Worm (Caenorhabditis elegans) whole organism, L3 larva: ENCODE results near the gene M110.3.

Experiments
- R02D3.7 ChIP-seq: fragments of 150-350 bp; optimal IDR thresholded peaks from 2 replicates; lab custom pipeline; 2014; ENCODE audit warnings: missing biosample characterization, missing genetic modification characterization
- ZK546.5 ChIP-seq: sonication (generic microtip); optimal IDR thresholded peaks from 2 replicates; lab custom pipeline; 2017; ENCODE audit warnings: missing biosample characterization, missing genetic modification characterization
- ama-1 ChIP-seq: fragments of 150-350 bp; optimal IDR thresholded peaks from 2 replicates; lab custom pipeline; 2018
- ceh-16 ChIP-seq: sonication (generic microtip); optimal IDR thresholded peaks from 2 replicates; lab custom pipeline; 2017; ENCODE audit warnings: missing biosample characterization, missing genetic modification characterization
- ceh-82 ChIP-seq: fragments of 150-350 bp; optimal IDR thresholded peaks from 2 replicates; lab custom pipeline; 2014; ENCODE audit warnings: missing biosample characterization, missing genetic modification characterization
- ceh-9 ChIP-seq: sonication (generic microtip); optimal IDR thresholded peaks from 2 replicates; lab custom pipeline; 2018; ENCODE audit warnings: missing biosample characterization, missing genetic modification characterization
- egl-27 ChIP-seq: sonication (generic microtip); optimal IDR thresholded peaks from 4 replicates; lab custom pipeline; 2017; ENCODE audit warnings: missing biosample characterization, missing genetic modification reagents, missing genetic modification characterization
- elt-1 ChIP-seq: fragments of 150-350 bp; optimal IDR thresholded peaks from 2 replicates; lab custom pipeline; 2014; ENCODE audit warnings: missing biosample characterization, missing genetic modification characterization
- elt-2 ChIP-seq: sonication (generic microtip); optimal IDR thresholded peaks from 2 replicates; lab custom pipeline; 2016; ENCODE audit warnings: missing genetic modification reagents, mild to moderate bottlenecking, missing genetic modification characterization, missing compliant biosample characterization
- elt-3 ChIP-seq, 3 experiments: fragments of 150-350 bp in 1 of 3; sonication (generic microtip) in 2 of 3; optimal IDR thresholded peaks; 2 replicates in 2 of 3; 4 replicates in 1 of 3; lab custom pipeline; 2014 to 2017; ENCODE audit warnings: missing biosample characterization in 3 of 3, missing genetic modification characterization in 3 of 3
- eor-1 ChIP-seq, 2 experiments: fragments of 150-350 bp; optimal IDR thresholded peaks; 2 replicates each; lab custom pipeline; 2014 to 2018; ENCODE audit warnings: missing biosample characterization in 2 of 2, missing genetic modification characterization in 2 of 2
- fkh-2 ChIP-seq: fragments of 150-350 bp; optimal IDR thresholded peaks from 2 replicates; lab custom pipeline; 2014; ENCODE audit warnings: missing biosample characterization, missing genetic modification reagents, missing genetic modification characterization
- hmg-11 ChIP-seq: sonication (generic microtip); optimal IDR thresholded peaks from 2 replicates; lab custom pipeline; 2016; ENCODE audit warnings: missing genetic modification characterization, missing compliant biosample characterization
- jun-1 ChIP-seq: fragments of 150-350 bp; optimal IDR thresholded peaks from 2 replicates; lab custom pipeline; 2014; ENCODE audit warnings: missing biosample characterization, missing genetic modification reagents, missing genetic modification characterization
- lin-15B ChIP-seq: fragments of 150-350 bp; optimal IDR thresholded peaks from 2 replicates; lab custom pipeline; 2014; ENCODE audit warnings: missing biosample characterization, missing genetic modification characterization
- lin-39 ChIP-seq: fragments of 150-350 bp; optimal IDR thresholded peaks from 2 replicates; lab custom pipeline; 2018; ENCODE audit warnings: missing biosample characterization, missing genetic modification reagents, missing genetic modification characterization
- lsy-12 ChIP-seq: sonication (generic microtip); optimal IDR thresholded peaks from 2 replicates; lab custom pipeline; 2016; ENCODE audit warnings: mild to moderate bottlenecking, missing genetic modification characterization, missing compliant biosample characterization
- mdl-1 ChIP-seq: fragments of 150-350 bp; optimal IDR thresholded peaks from 2 replicates; lab custom pipeline; 2014; ENCODE audit warnings: missing biosample characterization, missing genetic modification characterization
- nfya-1 ChIP-seq: sonication (generic microtip); optimal IDR thresholded peaks from 2 replicates; lab custom pipeline; 2017; ENCODE audit warnings: missing genetic modification characterization, mild to moderate bottlenecking, missing compliant biosample characterization, antibody characterized with exemption, moderate library complexity; ENCODE audit not compliant: insufficient read depth
- nhr-12 ChIP-seq: fragments of 150-350 bp; optimal IDR thresholded peaks from 2 replicates; lab custom pipeline; 2014; ENCODE audit warnings: missing biosample characterization, missing genetic modification characterization
- nhr-23 ChIP-seq: fragments of 150-350 bp; optimal IDR thresholded peaks from 2 replicates; lab custom pipeline; 2014; ENCODE audit warnings: missing biosample characterization, missing genetic modification reagents, missing genetic modification characterization
- nhr-237 ChIP-seq: fragments of 150-350 bp; optimal IDR thresholded peaks from 2 replicates; lab custom pipeline; 2014; ENCODE audit warnings: missing biosample characterization, missing genetic modification characterization
- nhr-25 ChIP-seq: sonication (generic microtip); optimal IDR thresholded peaks from 2 replicates; lab custom pipeline; 2017; ENCODE audit warnings: missing biosample characterization, missing genetic modification characterization
- nhr-28 ChIP-seq: fragments of 150-350 bp; optimal IDR thresholded peaks from 2 replicates; lab custom pipeline; 2014; ENCODE audit warnings: missing biosample characterization, missing genetic modification characterization
- nhr-43 ChIP-seq: sonication (generic microtip); optimal IDR thresholded peaks from 2 replicates; lab custom pipeline; 2016; ENCODE audit warnings: mild to moderate bottlenecking, missing genetic modification characterization, missing compliant biosample characterization; ENCODE audit not compliant: poor library complexity, severe bottlenecking
- nhr-76 ChIP-seq: fragments of 150-350 bp; sonication (generic microtip); optimal IDR thresholded peaks from 5 replicates; lab custom pipeline; 2014; ENCODE audit warnings: missing biosample characterization, missing genetic modification characterization
- nhr-77 ChIP-seq: fragments of 150-350 bp; optimal IDR thresholded peaks from 2 replicates; lab custom pipeline; 2014; ENCODE audit warnings: missing biosample characterization, missing genetic modification characterization
- pqm-1 ChIP-seq: fragments of 150-350 bp; optimal IDR thresholded peaks from 2 replicates; lab custom pipeline; 2017; ENCODE audit warnings: missing biosample characterization, missing genetic modification characterization, inconsistent platforms
- sea-2 ChIP-seq: fragments of 150-350 bp; sonication (generic microtip); optimal IDR thresholded peaks from 4 replicates; lab custom pipeline; 2014; ENCODE audit warnings: missing biosample characterization, missing genetic modification reagents, missing genetic modification characterization
- snpc-4 ChIP-seq: fragments of 150-350 bp; optimal IDR thresholded peaks from 2 replicates; lab custom pipeline; 2014; ENCODE audit warnings: missing biosample characterization, missing genetic modification characterization
- tbx-2 ChIP-seq: sonication (generic microtip); optimal IDR thresholded peaks from 2 replicates; lab custom pipeline; 2016; ENCODE audit warnings: mild to moderate bottlenecking, missing genetic modification characterization, missing compliant biosample characterization
- unc-39 ChIP-seq: sonication (generic microtip); optimal IDR thresholded peaks from 4 replicates; lab custom pipeline; 2017; ENCODE audit warnings: missing biosample characterization, missing genetic modification characterization
- unc-62 ChIP-seq: fragments of 150-350 bp; sonication (generic microtip); optimal IDR thresholded peaks from 4 replicates; lab custom pipeline; 2014; ENCODE audit warnings: missing biosample characterization, missing genetic modification reagents, missing genetic modification characterization

Gene M110.3

DNA sequence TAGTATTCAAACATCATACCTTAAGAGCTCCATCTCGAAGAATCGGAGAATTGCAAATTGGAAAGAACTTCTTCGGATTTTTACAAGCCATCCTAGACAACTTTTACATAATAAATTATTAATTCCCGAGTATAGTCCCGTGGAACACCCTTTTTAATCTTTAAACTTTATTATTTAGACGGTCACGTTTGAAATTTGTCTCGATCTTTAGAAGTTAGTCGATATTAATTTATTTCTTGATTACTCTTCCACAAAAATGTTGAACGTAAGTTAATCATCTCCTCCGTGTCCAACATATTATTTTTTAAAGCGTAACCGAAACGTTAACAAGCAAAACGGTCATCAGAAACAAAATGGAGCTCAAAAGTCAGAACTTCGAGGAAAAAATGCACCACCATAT lies 43.0 kb downstream of the M110.3 start, which contains the start of the genes decr-1.3 and T05C12.1:
decr-1.3 (minus strand) TSS at position 101 of the 400 bp plus-strand sequence.
T05C12.1 (plus strand) TSS at position 232 of the 400 bp plus-strand sequence.
- TF ChIP-seq elt-3 (tag; optimal IDR thresholded peaks at IDR 0.05; lab: Kevin White, UChicago): no peak

DNA sequence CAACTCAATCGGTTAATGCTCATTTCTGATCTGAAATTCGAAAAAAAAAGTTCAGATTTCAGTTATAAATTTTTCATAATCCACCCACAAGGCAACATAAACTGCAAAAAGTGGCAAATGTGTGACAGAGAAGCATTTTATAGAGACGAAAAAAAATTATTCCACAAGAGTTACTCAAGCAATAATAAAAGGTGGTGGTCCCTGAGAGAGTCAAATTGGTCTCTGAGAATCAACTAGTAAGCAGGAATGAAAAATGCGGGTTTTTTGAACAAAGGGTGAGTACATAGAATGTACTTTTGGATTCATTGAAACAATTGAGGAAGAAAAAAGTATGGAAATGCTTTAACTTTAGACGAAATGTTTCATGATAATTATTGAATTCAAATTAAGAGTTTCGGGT lies 46.0 kb downstream of the M110.3 start, which contains the start of gene T05C12.11:
T05C12.11 (minus strand) TSS at position 101 of the 400 bp plus-strand sequence.
- no peak for TF ChIP-seq pqm-1 (tag; lab: Kevin White, UChicago)
- no peak for TF ChIP-seq eor-1 (tag; optimal IDR thresholded peaks at IDR 0.05; lab: Kevin White, UChicago)
- no peak for TF ChIP-seq lin-39 (tag; lab: Kevin White, UChicago)
- no peak for TF ChIP-seq nfya-1 (tag; lab: Kevin White, UChicago)
- no peak for TF ChIP-seq hmg-11 (tag; lab: Kevin White, UChicago)
- no peak for TF ChIP-seq egl-27 (tag; lab: Kevin White, UChicago)
- TF ChIP-seq sea-2 (GFP tag; lab: Kevin White, UChicago): no peak
- no peak for TF ChIP-seq ceh-9 (tag; lab: Kevin White, UChicago)
- TF ChIP-seq ZK546.5 (tag; lab: Kevin White, UChicago): no peak
- TF ChIP-seq nhr-25 (tag; lab: Kevin White, UChicago): no peak
- no peak for TF ChIP-seq lsy-12 (tag; lab: Kevin White, UChicago)
- no peak for TF ChIP-seq R02D3.7 (tag; lab: Kevin White, UChicago)
- no peak for TF ChIP-seq ama-1
- TF ChIP-seq elt-1 (tag; lab: Kevin White, UChicago): no peak
- no peak for TF ChIP-seq lin-15B (tag; lab: Kevin White, UChicago)
- no peak for TF ChIP-seq nhr-77 (tag; lab: Kevin White, UChicago)
- TF ChIP-seq snpc-4: no peak
- no peak for TF ChIP-seq tbx-2 (tag; lab: Kevin White, UChicago)

DNA sequence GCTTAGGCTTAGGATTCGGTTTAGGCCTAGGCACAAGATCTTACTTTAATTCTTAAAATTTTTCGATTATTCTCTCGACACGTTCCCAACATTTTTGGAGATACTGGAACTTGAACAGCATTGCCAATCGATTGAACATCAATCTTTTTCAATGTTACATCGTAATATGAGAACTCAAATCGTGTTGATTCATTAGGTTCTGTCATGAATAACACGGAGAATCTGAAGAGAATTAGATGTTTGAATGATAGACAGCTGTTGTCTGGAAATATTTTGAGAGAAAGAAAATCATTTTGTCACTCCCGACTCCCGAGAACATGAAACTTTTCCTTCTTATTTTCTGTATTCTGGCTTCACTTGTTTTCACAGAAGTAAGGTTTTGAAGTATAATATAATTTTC lies 47.1 kb downstream of the M110.3 start, which contains the start of gene T05C12.15:
T05C12.15 (plus strand) TSS at position 301 of the 400 bp plus-strand sequence.
- TF ChIP-seq mdl-1 (no peak), hmg-11 (tag; lab: Kevin White, UChicago) (no peak), nhr-28 (no peak), nhr-237 (tag; lab: Kevin White, UChicago) (no peak), nhr-43 (tag; lab: Kevin White, UChicago) (no peak), nhr-77 (tag; lab: Kevin White, UChicago) (no peak), fkh-2 (tag; lab: Kevin White, UChicago) (no peak), unc-39 (tag; lab: Kevin White, UChicago) (no peak), jun-1 (tag; lab: Kevin White, UChicago) (no peak), lin-39 (tag; lab: Kevin White, UChicago) (no peak), ceh-16 (tag; lab: Kevin White, UChicago) (no peak), lsy-12 (tag; lab: Kevin White, UChicago) (no peak), ceh-82 (tag; lab: Kevin White, UChicago) (no peak), elt-2 (tag; lab: Kevin White, UChicago) (no peak), R02D3.7 (tag; lab: Kevin White, UChicago) (no peak), nhr-23 (tag; lab: Kevin White, UChicago) (no peak), nhr-76 (tag; lab: Kevin White, UChicago) (no peak), nhr-12 (no peak), nhr-25 (tag; lab: Kevin White, UChicago) (no peak), unc-62 (GFP tag; lab: Kevin White, UChicago) (no peak)
